Fruit fly (Drosophila melanogaster) whole organism, wandering third instar larva: Measurements from ENCODE around the gene CG10864.

Source experiments
- CG32264 ChIP-seq: fragments of 200-800 bp; sonication (Bioruptor generic); optimal IDR thresholded peaks from 2 replicates; lab custom pipeline; 2016; ENCODE audit warnings: missing biosample characterization, missing genetic modification characterization
- CG9705 ChIP-seq: fragments of 200-800 bp; sonication (Bioruptor generic); optimal IDR thresholded peaks from 2 replicates; lab custom pipeline; 2018; ENCODE audit warnings: missing biosample characterization, mild to moderate bottlenecking, missing genetic modification characterization
- CrebA ChIP-seq: fragments of 200-800 bp; sonication (Bioruptor generic); optimal IDR thresholded peaks from 2 replicates; lab custom pipeline; 2016; ENCODE audit warnings: missing biosample characterization, mild to moderate bottlenecking, missing genetic modification characterization, borderline replicate concordance
- Dif ChIP-seq: fragments of 200-275, 200-300 bp; sonication (Bioruptor generic); optimal IDR thresholded peaks from 2 replicates; lab custom pipeline; 2018; ENCODE audit warnings: missing biosample characterization, missing genetic modification characterization; ENCODE audit not compliant: partially characterized antibody
- GATAd ChIP-seq: sonication (Bioruptor generic); optimal IDR thresholded peaks from 2 replicates; lab custom pipeline; 2016; ENCODE audit warnings: missing biosample characterization, missing genetic modification characterization
- HLH106 ChIP-seq: fragments of 200-800 bp; optimal IDR thresholded peaks from 3 replicates; lab custom pipeline; 2019; ENCODE audit warnings: missing biosample characterization, mild to moderate bottlenecking, missing genetic modification characterization, moderate library complexity
- Hnf4 ChIP-seq: fragments of 200-800 bp; sonication (Bioruptor generic); optimal IDR thresholded peaks from 2 replicates; lab custom pipeline; 2016; ENCODE audit warnings: missing biosample characterization, mild to moderate bottlenecking, missing genetic modification characterization
- Hr78 ChIP-seq: fragments of >200 bp; optimal IDR thresholded peaks from 2 replicates; lab custom pipeline; 2017; ENCODE audit warnings: missing biosample characterization, missing genetic modification characterization
- Jra ChIP-seq: sonication (Bioruptor generic); optimal IDR thresholded peaks from 2 replicates; lab custom pipeline; 2016; ENCODE audit warnings: missing biosample characterization, missing genetic modification characterization
- Myc ChIP-seq: fragments of >200 bp; optimal IDR thresholded peaks from 2 replicates; lab custom pipeline; 2017
- N ChIP-seq: fragments of >200 bp; optimal IDR thresholded peaks from 2 replicates; lab custom pipeline; 2018; ENCODE audit warnings: missing biosample characterization, missing external identifiers, missing genetic modification characterization
- OdsH ChIP-seq: fragments of 200-800 bp; sonication (Bioruptor generic); optimal IDR thresholded peaks from 2 replicates; lab custom pipeline; 2016; ENCODE audit warnings: missing biosample characterization, mild to moderate bottlenecking, missing genetic modification characterization
- Rel ChIP-seq, 2 experiments: fragments of 200-800 bp; sonication (Bioruptor generic) in 1 of 2; optimal IDR thresholded peaks; 2 replicates in 1 of 2; 3 replicates in 1 of 2; lab custom pipeline; 2016 to 2019; ENCODE audit warnings: mild to moderate bottlenecking in 2 of 2, missing biosample characterization in 2 of 2, missing genetic modification characterization in 2 of 2, moderate library complexity in 1 of 2
- br ChIP-seq: fragments of 200-800 bp; sonication (Bioruptor generic); optimal IDR thresholded peaks from 2 replicates; lab custom pipeline; 2016; ENCODE audit warnings: missing biosample characterization, missing genetic modification characterization
- brk ChIP-seq: fragments of 200-800 bp; sonication (Bioruptor generic); optimal IDR thresholded peaks from 2 replicates; lab custom pipeline; 2016; ENCODE audit warnings: missing biosample characterization, mild to moderate bottlenecking, missing genetic modification characterization
- dl ChIP-seq, 2 experiments: fragments of 175-275, 200-275 bp in 1 of 2; fragments of 200-275 bp in 1 of 2; sonication (Bioruptor generic); optimal IDR thresholded peaks; lab custom pipeline; 2018; ENCODE audit warnings: mild to moderate bottlenecking in 2 of 2, missing biosample characterization in 2 of 2, missing genetic modification characterization in 2 of 2, moderate library complexity in 2 of 2; ENCODE audit not compliant: partially characterized antibody in 2 of 2, insufficient read depth in 1 of 2
- dmrt93B ChIP-seq: fragments of 200-800 bp; sonication (Bioruptor generic); optimal IDR thresholded peaks from 2 replicates; lab custom pipeline; 2018; ENCODE audit warnings: missing biosample characterization, mild to moderate bottlenecking, missing genetic modification characterization
- dsf ChIP-seq: sonication (Bioruptor generic); optimal IDR thresholded peaks from 2 replicates; lab custom pipeline; 2016; ENCODE audit warnings: missing biosample characterization, missing genetic modification characterization, borderline replicate concordance
- ey ChIP-seq: fragments of 200-800 bp; sonication (Bioruptor generic); optimal IDR thresholded peaks from 2 replicates; lab custom pipeline; 2016; ENCODE audit warnings: missing biosample characterization, missing genetic modification characterization
- foxo ChIP-seq, 2 experiments: fragments of 200-800 bp; sonication (Bioruptor generic); optimal IDR thresholded peaks; 2 replicates in 1 of 2; 3 replicates in 1 of 2; lab custom pipeline; 2016 to 2017; ENCODE audit warnings: missing biosample characterization in 2 of 2, missing genetic modification characterization in 2 of 2
- fru ChIP-seq: fragments of 200-800 bp; sonication (Bioruptor generic); optimal IDR thresholded peaks from 3 replicates; lab custom pipeline; 2016; ENCODE audit warnings: missing biosample characterization, mild to moderate bottlenecking, missing genetic modification characterization
- h ChIP-seq: fragments of 200-800 bp; sonication (Bioruptor generic); optimal IDR thresholded peaks from 3 replicates; lab custom pipeline; 2016; ENCODE audit warnings: missing biosample characterization, mild to moderate bottlenecking, missing genetic modification characterization
- jim ChIP-seq: fragments of 175-275, 200-325 bp; sonication (Bioruptor generic); optimal IDR thresholded peaks from 2 replicates; lab custom pipeline; 2016; ENCODE audit warnings: missing biosample characterization, mild to moderate bottlenecking, missing genetic modification characterization
- pan ChIP-seq: fragments of >200 bp; optimal IDR thresholded peaks from 2 replicates; lab custom pipeline; 2017
- psq ChIP-seq: fragments of 200-800 bp; sonication (Bioruptor generic); optimal IDR thresholded peaks from 3 replicates; lab custom pipeline; 2017; ENCODE audit warnings: missing biosample characterization, mild to moderate bottlenecking, missing genetic modification characterization, moderate library complexity
- rgr ChIP-seq: fragments of 200-800 bp; sonication (Bioruptor generic); optimal IDR thresholded peaks from 3 replicates; lab custom pipeline; 2016; ENCODE audit warnings: missing biosample characterization, mild to moderate bottlenecking, missing genetic modification characterization
- sv ChIP-seq: fragments of 200-800 bp; sonication (Bioruptor generic); optimal IDR thresholded peaks from 3 replicates; lab custom pipeline; 2016; ENCODE audit warnings: missing biosample characterization, missing genetic modification characterization
- usp ChIP-seq: fragments of >200 bp; optimal IDR thresholded peaks from 2 replicates; lab custom pipeline; 2017; ENCODE audit warnings: missing biosample characterization, missing genetic modification characterization

Gene CG10864

dm6 chr3R:18447146-18447773, 35.8 kb upstream of the CG10864 start:
- TF ChIP-seq CG32264 (GFP tag; lab: Kevin White, UChicago) (no peak), jim (GFP tag; lab: Kevin White, UChicago) (no peak), Jra (GFP tag; lab: Kevin White, UChicago) (no peak), Dif (peak; percentile 79), Rel (GFP tag; optimal IDR thresholded peaks at IDR 0.05; lab: Kevin White, UChicago) (no peak), Rel (tag; optimal IDR thresholded peaks at IDR 0.05; lab: Kevin White, UChicago) (no peak), CG9705 (no peak), dl (GFP tag; optimal IDR thresholded peaks at IDR 0.05; lab: Kevin White, UChicago; ENCODE audit: insufficient read depth in 1 of 2, partially characterized antibody in 2 of 2) (peak; percentile 48 to 81), foxo (GFP tag; optimal IDR thresholded peaks at IDR 0.05; lab: Kevin White, UChicago) (no peak), rgr (GFP tag; lab: Kevin White, UChicago) (no peak), fru (GFP tag; lab: Kevin White, UChicago) (peak; percentile 30), dsf (GFP tag; lab: Kevin White, UChicago) (no peak), brk (GFP tag; lab: Kevin White, UChicago) (no peak), dmrt93B (GFP tag; lab: Kevin White, UChicago) (no peak)

dm6 chr3R:18445148-18445843, 33.9 kb upstream of the CG10864 start:
- TF ChIP-seq br (GFP tag; lab: Kevin White, UChicago) (no peak), sv (GFP tag; lab: Kevin White, UChicago) (no peak), Hnf4 (GFP tag; lab: Kevin White, UChicago) (no peak), pan (no peak), Rel (GFP tag; optimal IDR thresholded peaks at IDR 0.05; lab: Kevin White, UChicago) (peak; percentile 19), Rel (tag; optimal IDR thresholded peaks at IDR 0.05; lab: Kevin White, UChicago) (no peak), usp (GFP tag; lab: Kevin White, UChicago) (no peak), CrebA (GFP tag; lab: Kevin White, UChicago) (peak; percentile 36), Dif (no peak)

- TF ChIP-seq CrebA (GFP tag; lab: Kevin White, UChicago) (no peak), ey (GFP tag; lab: Kevin White, UChicago) (no peak), h (GFP tag; lab: Kevin White, UChicago) (no peak), Rel (GFP tag; optimal IDR thresholded peaks at IDR 0.05; lab: Kevin White, UChicago) (no peak), Rel (tag; optimal IDR thresholded peaks at IDR 0.05; lab: Kevin White, UChicago) (no peak), Hr78 (GFP tag; lab: Kevin White, UChicago) (no peak)
Observed at dm6 chr3R:18443232-18443631, 31.8 kb upstream of the CG10864 start.

- TF ChIP-seq dl (GFP tag; optimal IDR thresholded peaks at IDR 0.05; lab: Kevin White, UChicago; ENCODE audit: insufficient read depth in 1 of 2, partially characterized antibody in 2 of 2) (no peak), dmrt93B (GFP tag; lab: Kevin White, UChicago) (no peak), CrebA (GFP tag; lab: Kevin White, UChicago) (no peak), HLH106 (tag; lab: Kevin White, UChicago) (peak; percentile 21), ey (GFP tag; lab: Kevin White, UChicago) (peak; percentile 17), br (GFP tag; lab: Kevin White, UChicago) (no peak), Myc (lab: Kevin White, UChicago) (no peak), jim (GFP tag; lab: Kevin White, UChicago) (no peak), fru (GFP tag; lab: Kevin White, UChicago) (peak; percentile 43), CG9705 (no peak), GATAd (no peak), dsf (GFP tag; lab: Kevin White, UChicago) (no peak), CG32264 (GFP tag; lab: Kevin White, UChicago) (no peak), Hr78 (GFP tag; lab: Kevin White, UChicago) (no peak), pan (no peak), brk (GFP tag; lab: Kevin White, UChicago) (no peak), rgr (GFP tag; lab: Kevin White, UChicago) (no peak), sv (GFP tag; lab: Kevin White, UChicago) (peak; percentile 11), h (GFP tag; lab: Kevin White, UChicago) (peak; percentile 59), psq (GFP tag; lab: Kevin White, UChicago) (no peak), OdsH (GFP tag; lab: Kevin White, UChicago) (peak; percentile 39), N (GFP tag; lab: Kevin White, UChicago) (no peak), foxo (GFP tag; optimal IDR thresholded peaks at IDR 0.05; lab: Kevin White, UChicago) (peak in 1 of 2 experiments; percentile 52)
Observed at dm6 chr3R:18438827-18439717, 27.6 kb upstream of the CG10864 start.
